Worm (Caenorhabditis elegans): Measurements from ENCODE around the gene igeg-1.

Gene igeg-1

ce11 chrIV:4542972-4543371 is 19.5 kb upstream of the igeg-1 start:
- no peak for TF ChIP-seq him-1 (tag; optimal IDR thresholded peaks at IDR 0.05)
- TF ChIP-seq W03F9.2 (tag; optimal IDR thresholded peaks at IDR 0.05) = no peak

ce11 chrIV:4544215-4544614 is 18.2 kb upstream of the igeg-1 start:
- TF ChIP-seq W03F9.2 (tag; optimal IDR thresholded peaks at IDR 0.05) = peak; percentile 5
- no peak for TF ChIP-seq dao-5 (tag; optimal IDR thresholded peaks at IDR 0.05)

ce11 chrIV:4545818-4546217 is 16.6 kb upstream of the igeg-1 start, which contains the start of gene ZK185.5:
Gene ZK185.5, minus strand, starts transcription at chrIV:4545918.
- TF ChIP-seq W03F9.2 (tag; optimal IDR thresholded peaks at IDR 0.05) = no peak
- TF ChIP-seq him-1 (tag; optimal IDR thresholded peaks at IDR 0.05) = no peak
- TF ChIP-seq dao-5 (tag; optimal IDR thresholded peaks at IDR 0.05) = no peak

- no peak for TF ChIP-seq him-1 (tag; optimal IDR thresholded peaks at IDR 0.05)
- no peak for TF ChIP-seq W03F9.2 (tag; optimal IDR thresholded peaks at IDR 0.05)
- TF ChIP-seq dao-5 (tag; optimal IDR thresholded peaks at IDR 0.05) = no peak
Observed at ce11 chrIV:4548253-4548652, 14.2 kb upstream of the igeg-1 start, which contains the start of gene ZK185.1. Gene ZK185.1, plus strand, starts transcription at chrIV:4548553.

ce11 chrIV:4551562-4551961 is 10.9 kb upstream of the igeg-1 start:
- TF ChIP-seq W03F9.2 (tag; optimal IDR thresholded peaks at IDR 0.05) (no peak), dao-5 (tag; optimal IDR thresholded peaks at IDR 0.05) (no peak), him-1 (tag; optimal IDR thresholded peaks at IDR 0.05) (no peak)

ce11 chrIV:4557130-4557529 is 5.3 kb upstream of the igeg-1 start:
- TF ChIP-seq dao-5 (tag; optimal IDR thresholded peaks at IDR 0.05) = no peak
- no peak for TF ChIP-seq W03F9.2 (tag; optimal IDR thresholded peaks at IDR 0.05)
- no peak for TF ChIP-seq him-1 (tag; optimal IDR thresholded peaks at IDR 0.05)

- TF ChIP-seq W03F9.2 (tag; optimal IDR thresholded peaks at IDR 0.05) (no peak), him-1 (tag; optimal IDR thresholded peaks at IDR 0.05) (no peak), dao-5 (tag; optimal IDR thresholded peaks at IDR 0.05) (no peak)
Observed at ce11 chrIV:4557731-4558130, 4.7 kb upstream of the igeg-1 start.

- TF ChIP-seq W03F9.2 (tag; optimal IDR thresholded peaks at IDR 0.05) (no peak), dao-5 (tag; optimal IDR thresholded peaks at IDR 0.05) (no peak), him-1 (tag; optimal IDR thresholded peaks at IDR 0.05) (no peak)
Observed at ce11 chrIV:4559160-4559559, 3.3 kb upstream of the igeg-1 start.

ce11 chrIV:4564541-4564940 is 2.1 kb downstream of the igeg-1 start:
- TF ChIP-seq W03F9.2 (tag; optimal IDR thresholded peaks at IDR 0.05) (no peak), dao-5 (tag; optimal IDR thresholded peaks at IDR 0.05) (no peak), him-1 (tag; optimal IDR thresholded peaks at IDR 0.05) (no peak)

ce11 chrIV:4565882-4566281 is 3.4 kb downstream of the igeg-1 start:
- no peak for TF ChIP-seq dao-5 (tag; optimal IDR thresholded peaks at IDR 0.05)
- TF ChIP-seq W03F9.2 (tag; optimal IDR thresholded peaks at IDR 0.05) = no peak
- no peak for TF ChIP-seq him-1 (tag; optimal IDR thresholded peaks at IDR 0.05)

- TF ChIP-seq dao-5 (tag; optimal IDR thresholded peaks at IDR 0.05) (no peak), W03F9.2 (tag; optimal IDR thresholded peaks at IDR 0.05) (no peak), him-1 (tag; optimal IDR thresholded peaks at IDR 0.05) (no peak)
Observed at ce11 chrIV:4567343-4567742, 4.9 kb downstream of the igeg-1 start, which contains the start of gene F28E10.4. Gene F28E10.4, minus strand, starts transcription at chrIV:4567443.

- TF ChIP-seq him-1 (tag; optimal IDR thresholded peaks at IDR 0.05) = no peak
- TF ChIP-seq W03F9.2 (tag; optimal IDR thresholded peaks at IDR 0.05) = no peak
- no peak for TF ChIP-seq dao-5 (tag; optimal IDR thresholded peaks at IDR 0.05)
Observed at ce11 chrIV:4568402-4568891, 6.0 kb downstream of the igeg-1 start, which contains the start of gene F28E10.1. Gene F28E10.1, plus strand, starts transcription at chrIV:4568841.

- TF ChIP-seq W03F9.2 (tag; optimal IDR thresholded peaks at IDR 0.05) (no peak), him-1 (tag; optimal IDR thresholded peaks at IDR 0.05) (peak; percentile 62)
Observed at ce11 chrIV:4570599-4570998, 8.2 kb downstream of the igeg-1 start.

ce11 chrIV:4574051-4574450 is 11.6 kb downstream of the igeg-1 start:
- TF ChIP-seq dao-5 (tag; optimal IDR thresholded peaks at IDR 0.05) (no peak), him-1 (tag; optimal IDR thresholded peaks at IDR 0.05) (no peak), W03F9.2 (tag; optimal IDR thresholded peaks at IDR 0.05) (no peak)

ce11 chrIV:4576847-4577246 is 14.4 kb downstream of the igeg-1 start:
- TF ChIP-seq dao-5 (tag; optimal IDR thresholded peaks at IDR 0.05) = no peak
- no peak for TF ChIP-seq W03F9.2 (tag; optimal IDR thresholded peaks at IDR 0.05)
- no peak for TF ChIP-seq him-1 (tag; optimal IDR thresholded peaks at IDR 0.05)
